Worm (Caenorhabditis elegans) whole organism, late embryonic: Measurements from ENCODE around the gene clec-223.

Source experiments
- nhr-11 ChIP-seq: fragments of 150-350 bp; optimal IDR thresholded peaks from 2 replicates; lab custom pipeline; 2014; ENCODE audit warnings: missing biosample characterization, missing genetic modification characterization
- pros-1 ChIP-seq: fragments of 150-350 bp; optimal IDR thresholded peaks from 2 replicates; lab custom pipeline; 2014; ENCODE audit warnings: missing biosample characterization, missing genetic modification reagents, missing genetic modification characterization
- rnt-1 ChIP-seq: sonication (generic microtip); optimal IDR thresholded peaks from 2 replicates; lab custom pipeline; 2016; ENCODE audit warnings: missing genetic modification characterization, missing compliant biosample characterization

ce11 chrV:11239187-11239725 is 33.7 kb upstream of the clec-223 start, which contains the start of the genes dvc-1 and ima-1:
- TF ChIP-seq pros-1 (tag; lab: Kevin White, UChicago), result no peak
- TF ChIP-seq rnt-1 (tag; lab: Kevin White, UChicago), result peak; percentile 76
- no peak for TF ChIP-seq nhr-11 (tag; lab: Kevin White, UChicago)
